Worm (Caenorhabditis elegans): ENCODE results near the gene C40A11.4.

- no peak for TF ChIP-seq F49E8.2 (tag; optimal IDR thresholded peaks at IDR 0.05; ENCODE audit: insufficient read depth)
- no peak for TF ChIP-seq ztf-6 (GFP tag; IDR thresholded peaks at IDR 0.05)
- TF ChIP-seq ztf-22 (GFP tag; optimal IDR thresholded peaks at IDR 0.05), result no peak
- no peak for TF ChIP-seq mcd-1 (GFP tag; IDR thresholded peaks at IDR 0.05)
- no peak for TF ChIP-seq sea-2 (GFP tag; IDR thresholded peaks at IDR 0.05)
- no peak for TF ChIP-seq nhr-27 (tag; optimal IDR thresholded peaks at IDR 0.05)
Observed at ce11 chrII:2177735-2178134, 40.5 kb downstream of the C40A11.4 start.
